Worm (Caenorhabditis elegans) whole organism, L4 larva: ENCODE measurements around the gene ceh-43.

ENCODE experiments used
- D1046.2 ChIP-seq: fragments of 200-800 bp; sonication (Bioruptor generic); IDR thresholded peaks from 2 replicates; pipeline ENCODE4 v1.3.6; 2022; ENCODE audit warnings: missing genetic modification characterization, missing compliant biosample characterization
- F49E8.2 ChIP-seq: sonication (generic microtip); optimal IDR thresholded peaks from 2 replicates; lab custom pipeline; 2016; ENCODE audit warnings: missing compliant biosample characterization, mild to moderate bottlenecking, missing genetic modification characterization, borderline replicate concordance
- Y48G9A.11 ChIP-seq: fragments of 200-800 bp; sonication (Bioruptor generic); IDR thresholded peaks from 2 replicates; pipeline ENCODE4 v1.3.6; 2022; ENCODE audit warnings: missing genetic modification reagents, missing genetic modification characterization, missing compliant biosample characterization
- Y5F2A.4 ChIP-seq: fragments of 200-800 bp; sonication (Bioruptor generic); optimal IDR thresholded peaks from 2 replicates; lab custom pipeline; 2018; ENCODE audit warnings: mild to moderate bottlenecking, missing genetic modification characterization, missing compliant biosample characterization
- aha-1 ChIP-seq: fragments of 150-350 bp; peaks from one replicate; lab custom pipeline; 2014; ENCODE audit warnings: missing biosample characterization, missing genetic modification characterization
- aly-2 ChIP-seq: sonication (generic microtip); optimal IDR thresholded peaks from 2 replicates; lab custom pipeline; 2018; ENCODE audit warnings: missing biosample characterization, missing genetic modification characterization
- ama-1 ChIP-seq: fragments of 150-350 bp; optimal IDR thresholded peaks from 2 replicates; lab custom pipeline; 2014; ENCODE audit warnings: inconsistent platforms, mixed read lengths
- ceh-32 ChIP-seq: sonication (generic microtip); optimal IDR thresholded peaks from 2 replicates; lab custom pipeline; 2016; ENCODE audit warnings: mild to moderate bottlenecking, missing genetic modification characterization, missing compliant biosample characterization; ENCODE audit not compliant: poor library complexity
- ces-1 ChIP-seq: fragments of 150-350 bp; sonication (generic microtip); optimal IDR thresholded peaks from 4 replicates; lab custom pipeline; 2014; ENCODE audit warnings: missing biosample characterization, missing genetic modification reagents, missing genetic modification characterization
- daf-16 ChIP-seq, 3 experiments: sonication (generic microtip); optimal IDR thresholded peaks; 2 replicates each; lab custom pipeline; 2016 to 2017; ENCODE audit warnings: missing genetic modification characterization in 3 of 3, missing genetic modification reagents in 3 of 3, mild to moderate bottlenecking in 2 of 3, missing compliant biosample characterization in 2 of 3, missing biosample characterization in 1 of 3, moderate library complexity in 1 of 3
- dmd-6 ChIP-seq: fragments of 200-800 bp; sonication (Bioruptor generic); IDR thresholded peaks from 2 replicates; pipeline ENCODE4 v1.3.6; 2022; ENCODE audit warnings: missing genetic modification reagents, missing genetic modification characterization, missing compliant biosample characterization
- dve-1 ChIP-seq: sonication (generic microtip); optimal IDR thresholded peaks from 2 replicates; lab custom pipeline; 2017; ENCODE audit warnings: antibody characterized with exemption, mild to moderate bottlenecking, missing genetic modification characterization, missing compliant biosample characterization; ENCODE audit not compliant: insufficient read depth
- gei-8 ChIP-seq: fragments of 200-800 bp; sonication (Bioruptor generic); optimal IDR thresholded peaks from 2 replicates; lab custom pipeline; 2018; ENCODE audit warnings: mild to moderate bottlenecking, missing genetic modification characterization, missing compliant biosample characterization
- hlh-11 ChIP-seq: fragments of 200-800 bp; sonication (Bioruptor generic); optimal IDR thresholded peaks from 2 replicates; lab custom pipeline; 2018; ENCODE audit warnings: mild to moderate bottlenecking, missing genetic modification characterization, missing compliant biosample characterization
- hlh-30 ChIP-seq: sonication (generic microtip); optimal IDR thresholded peaks from 2 replicates; lab custom pipeline; 2017; ENCODE audit warnings: antibody characterized with exemption, mild to moderate bottlenecking, missing genetic modification characterization, missing compliant biosample characterization; ENCODE audit not compliant: insufficient read depth
- lin-1 ChIP-seq: fragments of 200-800 bp; sonication (Bioruptor generic); IDR thresholded peaks from 2 replicates; pipeline ENCODE4 v1.3.6; 2022; ENCODE audit warnings: missing genetic modification reagents, missing genetic modification characterization, missing compliant biosample characterization
- lin-13 ChIP-seq: fragments of 150-350 bp; optimal IDR thresholded peaks from 2 replicates; lab custom pipeline; 2014; ENCODE audit warnings: missing biosample characterization, missing genetic modification reagents, missing genetic modification characterization
- lin-38 ChIP-seq: fragments of 200-800 bp; sonication (Bioruptor generic); IDR thresholded peaks from 2 replicates; pipeline ENCODE4 v1.3.6; 2022; ENCODE audit warnings: missing genetic modification reagents, missing genetic modification characterization, missing compliant biosample characterization
- lin-39 ChIP-seq: fragments of 150-350 bp; optimal IDR thresholded peaks from 2 replicates; lab custom pipeline; 2014; ENCODE audit warnings: missing biosample characterization, missing genetic modification reagents, missing genetic modification characterization
- lsy-2 ChIP-seq, 2 experiments: fragments of 150-350 bp in 1 of 2; sonication (generic microtip) in 1 of 2; optimal IDR thresholded peaks; 2 replicates each; lab custom pipeline; 2014 to 2017; ENCODE audit warnings: missing biosample characterization in 2 of 2, missing genetic modification characterization in 2 of 2
- madf-5 ChIP-seq, 2 experiments: fragments of 200-800 bp; sonication (Bioruptor generic); IDR thresholded peaks; 2 replicates each; pipeline ENCODE4 v1.3.6; 2022; ENCODE audit warnings: missing compliant biosample characterization in 2 of 2, missing genetic modification characterization in 2 of 2
- mdl-1 ChIP-seq, 2 experiments: fragments of 150-350 bp in 1 of 2; sonication (generic microtip) in 1 of 2; optimal IDR thresholded peaks; 2 replicates each; lab custom pipeline; 2014 to 2017; ENCODE audit warnings: missing biosample characterization in 2 of 2, missing genetic modification characterization in 2 of 2
- mep-1 ChIP-seq: fragments of 150-350 bp; sonication (generic microtip); optimal IDR thresholded peaks from 3 replicates; lab custom pipeline; 2014; ENCODE audit warnings: missing biosample characterization, missing genetic modification characterization
- mxl-3 ChIP-seq: fragments of 200-800 bp; sonication (Bioruptor generic); optimal IDR thresholded peaks from 2 replicates; lab custom pipeline; 2018; ENCODE audit warnings: mild to moderate bottlenecking, missing genetic modification characterization, missing compliant biosample characterization
- nhr-111 ChIP-seq: fragments of 200-800 bp; sonication (Bioruptor generic); optimal IDR thresholded peaks from 2 replicates; lab custom pipeline; 2018; ENCODE audit warnings: mild to moderate bottlenecking, missing genetic modification characterization, missing compliant biosample characterization
- nhr-25 ChIP-seq: sonication (generic microtip); optimal IDR thresholded peaks from 2 replicates; lab custom pipeline; 2017; ENCODE audit warnings: missing genetic modification characterization, mild to moderate bottlenecking, missing compliant biosample characterization, antibody characterized with exemption, moderate library complexity, borderline replicate concordance; ENCODE audit not compliant: insufficient read depth
- nhr-28 ChIP-seq: fragments of 150-350 bp; optimal IDR thresholded peaks from 2 replicates; lab custom pipeline; 2014; ENCODE audit warnings: missing biosample characterization, missing genetic modification characterization
- nhr-42 ChIP-seq: fragments of 200-800 bp; sonication (Bioruptor generic); IDR thresholded peaks from 2 replicates; pipeline ENCODE4 v1.3.6; 2022; ENCODE audit warnings: missing genetic modification characterization, missing compliant biosample characterization
- nhr-48 ChIP-seq: sonication (generic microtip); optimal IDR thresholded peaks from 2 replicates; lab custom pipeline; 2016; ENCODE audit warnings: mild to moderate bottlenecking, missing genetic modification characterization, missing compliant biosample characterization
- nhr-77 ChIP-seq: fragments of 150-350 bp; optimal IDR thresholded peaks from 2 replicates; lab custom pipeline; 2014; ENCODE audit warnings: missing biosample characterization, missing genetic modification characterization
- pha-4 ChIP-seq, 2 experiments: fragments of 150-350 bp in 1 of 2; fragments of 200-800 bp in 1 of 2; sonication (Bioruptor generic) in 1 of 2; IDR thresholded peaks in 1 of 2; optimal IDR thresholded peaks in 1 of 2; 2 replicates each; pipeline versions ENCODE4 v1.3.6 to Lab custom; 2014 to 2022; ENCODE audit warnings: missing genetic modification characterization in 2 of 2, missing genetic modification reagents in 2 of 2, missing biosample characterization in 1 of 2, missing compliant biosample characterization in 1 of 2
- pqm-1 ChIP-seq: sonication (generic microtip); optimal IDR thresholded peaks from 2 replicates; lab custom pipeline; 2017; ENCODE audit warnings: missing biosample characterization, missing genetic modification characterization
- rbr-2 ChIP-seq: sonication (generic microtip); optimal IDR thresholded peaks from 2 replicates; lab custom pipeline; 2016; ENCODE audit warnings: missing genotype, missing genetic modification characterization, missing compliant biosample characterization
- skn-1 ChIP-seq: fragments of 150-350 bp; optimal IDR thresholded peaks from 2 replicates; lab custom pipeline; 2014; ENCODE audit warnings: missing biosample characterization, missing genetic modification characterization
- tag-97 ChIP-seq: fragments of 200-800 bp; sonication (Bioruptor generic); IDR thresholded peaks from 2 replicates; pipeline ENCODE4 v1.3.6; 2022; ENCODE audit warnings: missing genetic modification characterization, missing compliant biosample characterization
- tra-1 ChIP-seq: fragments of 200-800 bp; sonication (Bioruptor generic); IDR thresholded peaks from 2 replicates; pipeline ENCODE4 v1.3.6; 2022; ENCODE audit warnings: missing genetic modification reagents, missing genetic modification characterization, missing compliant biosample characterization
- unc-39 ChIP-seq: sonication (generic microtip); optimal IDR thresholded peaks from 2 replicates; lab custom pipeline; 2017; ENCODE audit warnings: missing biosample characterization, missing genetic modification characterization
- vab-7 ChIP-seq: fragments of 200-800 bp; sonication (Bioruptor generic); IDR thresholded peaks from 2 replicates; pipeline ENCODE4 v1.3.6; 2022; ENCODE audit warnings: missing genetic modification reagents, missing genetic modification characterization, missing compliant biosample characterization
- zag-1 ChIP-seq: fragments of 150-350 bp; optimal IDR thresholded peaks from 2 replicates; lab custom pipeline; 2014; ENCODE audit warnings: missing biosample characterization, missing genetic modification characterization
- zfp-3 ChIP-seq: fragments of 200-800 bp; sonication (Bioruptor generic); conservative IDR thresholded peaks from 2 replicates; pipeline ENCODE4 v1.3.6; 2022; ENCODE audit warnings: missing genetic modification reagents, missing genetic modification characterization, missing compliant biosample characterization
- ztf-7 ChIP-seq: fragments of 150-350 bp; optimal IDR thresholded peaks from 2 replicates; lab custom pipeline; 2014; ENCODE audit warnings: missing biosample characterization, missing genetic modification characterization

The ceh-43 gene

DNA sequence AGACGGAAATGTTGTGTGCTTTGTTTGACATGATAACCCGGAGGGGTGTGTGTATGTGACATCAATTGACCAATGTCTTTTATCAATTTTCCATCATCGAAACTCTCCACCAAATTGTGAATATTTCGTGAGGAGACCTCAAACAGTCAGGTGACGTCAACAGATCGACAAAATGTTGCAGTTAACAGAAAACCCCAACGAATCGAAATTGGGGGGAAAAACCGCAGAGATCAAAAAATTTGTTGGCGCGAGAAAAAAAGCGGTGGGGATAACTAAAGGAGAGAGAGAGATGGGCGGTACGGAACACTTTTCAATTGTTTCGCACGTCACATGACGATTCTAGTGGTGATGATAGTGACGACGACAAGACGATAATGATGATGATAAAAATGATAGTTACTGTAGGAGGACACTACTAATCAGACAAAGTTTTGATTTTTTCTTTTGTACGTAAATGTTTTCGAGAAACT is 44.8 kb upstream of the ceh-43 start (continued):
- TF ChIP-seq madf-5 (GFP tag; IDR thresholded peaks at IDR 0.05; lab: Robert Waterston, UW) (no peak), ceh-32 (tag; lab: Kevin White, UChicago) (no peak)

DNA sequence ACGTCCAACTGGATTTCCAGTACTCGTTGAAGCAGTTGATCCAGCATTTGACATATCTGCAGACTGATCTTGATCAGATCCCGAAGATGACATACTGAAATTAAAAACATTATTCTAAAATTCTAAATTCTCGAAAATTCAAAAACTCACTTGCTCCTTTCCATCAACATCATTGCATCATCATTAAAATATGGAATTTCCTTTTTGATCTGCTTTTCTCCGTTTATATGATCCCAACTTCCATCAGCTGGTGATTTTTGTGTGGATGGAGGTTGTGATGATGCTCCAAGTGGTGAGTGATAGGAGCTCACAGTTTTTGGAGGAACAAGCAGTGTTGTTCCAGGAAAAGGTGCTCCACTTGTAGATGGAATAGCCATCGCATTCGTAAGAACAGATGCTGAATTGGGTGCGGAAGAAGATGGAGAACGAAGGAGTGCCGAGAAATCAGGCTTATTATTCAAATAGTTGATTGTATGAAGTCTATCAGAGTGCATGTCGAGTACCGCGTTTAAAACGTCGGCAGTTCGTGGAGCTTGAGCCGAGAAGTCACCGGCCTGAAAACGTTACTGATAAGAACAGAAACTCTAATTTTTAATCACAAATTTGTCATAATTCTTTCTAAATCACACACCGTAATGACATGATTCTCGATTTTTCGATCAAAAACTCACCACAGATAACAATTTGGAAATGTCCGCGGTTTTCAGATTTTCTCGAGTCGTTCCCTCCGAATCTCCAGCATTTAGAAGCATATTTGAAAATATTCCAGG is 43.5 kb upstream of the ceh-43 start:
- TF ChIP-seq nhr-77 (tag; lab: Kevin White, UChicago) (peak; percentile 41), nhr-48 (tag; lab: Kevin White, UChicago) (peak; percentile 4), skn-1 (no peak), dve-1 (tag; lab: Kevin White, UChicago) (peak; percentile 37), dmd-6 (GFP tag; lab: Robert Waterston, UW) (peak; percentile 68), hlh-30 (peak; percentile 8), daf-16 (GFP tag; optimal IDR thresholded peaks at IDR 0.05; lab: Kevin White, UChicago) (no peak), daf-16 (tag; optimal IDR thresholded peaks at IDR 0.05; lab: Kevin White, UChicago) (peak; percentile 39), pha-4 (GFP tag; IDR thresholded peaks at IDR 0.05; lab: Robert Waterston, UW) (no peak), pha-4 (tag; optimal IDR thresholded peaks at IDR 0.05; lab: Kevin White, UChicago) (no peak), mep-1 (tag; lab: Kevin White, UChicago) (peak; percentile 1), unc-39 (tag; lab: Kevin White, UChicago) (no peak), nhr-28 (tag; lab: Kevin White, UChicago) (peak; percentile 52), pqm-1 (peak; percentile 33), nhr-25 (tag; lab: Kevin White, UChicago) (no peak), hlh-11 (peak; percentile 50)

ce11 chrIII:4491164-4492144 is 41.7 kb upstream of the ceh-43 start:
- TF ChIP-seq lin-1 (peak; percentile 56; the same call in 1 of the 2 replicates), Y5F2A.4 (peak; percentile 54), mdl-1 (tag; optimal IDR thresholded peaks at IDR 0.05; lab: Kevin White, UChicago) (no peak), D1046.2 (GFP tag; lab: Robert Waterston, UW) (no peak), gei-8 (GFP tag; lab: Kevin White, UChicago) (peak; percentile 67), dve-1 (tag; lab: Kevin White, UChicago) (peak; percentile 39), nhr-42 (no peak), zfp-3 (peak; percentile 31; the same call in 1 of the 2 replicates), aha-1 (tag; lab: Kevin White, UChicago) (peak; percentile 75), mxl-3 (GFP tag; lab: Kevin White, UChicago) (no peak), tra-1 (GFP tag; lab: Robert Waterston, UW) (no peak; the same call in 1 of the 2 replicates), ztf-7 (tag; lab: Kevin White, UChicago) (no peak), F49E8.2 (peak; percentile 40), lsy-2 (tag; optimal IDR thresholded peaks at IDR 0.05; lab: Kevin White, UChicago) (peak; percentile 36 to 43), lin-38 (GFP tag; lab: Robert Waterston, UW) (peak; percentile 53; the same call in 1 of the 2 replicates), ama-1 (lab: Kevin White, UChicago) (peak; percentile 71), nhr-111 (GFP tag; lab: Kevin White, UChicago) (peak; percentile 68), lin-39 (tag; lab: Kevin White, UChicago) (no peak), aly-2 (tag; lab: Kevin White, UChicago) (no peak), rbr-2 (tag; lab: Kevin White, UChicago) (peak; percentile 41), nhr-77 (tag; lab: Kevin White, UChicago) (peak; percentile 8), ces-1 (peak; percentile 2), hlh-11 (peak; percentile 24), lin-13 (GFP tag; lab: Kevin White, UChicago) (no peak), tag-97 (no peak), zag-1 (tag; lab: Kevin White, UChicago) (no peak), daf-16 (GFP tag; optimal IDR thresholded peaks at IDR 0.05; lab: Kevin White, UChicago) (no peak), daf-16 (tag; optimal IDR thresholded peaks at IDR 0.05; lab: Kevin White, UChicago) (peak; percentile 39), vab-7 (peak; percentile 32; the same call in 1 of the 2 replicates), Y48G9A.11 (no peak)
